Fruit fly (Drosophila melanogaster) whole organism, embryonic: Measurements from ENCODE around the gene sws.
A peak's percentile ranks its signal among the peaks of the same experiment; 100 is the strongest.

ENCODE experiments used
- Antp ChIP-seq: fragments of 200-800 bp; sonication (Bioruptor generic); optimal IDR thresholded peaks from 3 replicates; lab custom pipeline; 2016; ENCODE audit warnings: missing biosample characterization, missing genetic modification characterization
- Awh ChIP-seq: fragments of 200-800 bp; sonication (Bioruptor generic); IDR thresholded peaks from 2 replicates; pipeline ENCODE4, ENCODE4 v1.3.6; 2022; ENCODE audit warnings: missing biosample characterization, missing genetic modification characterization
- CG14050 ChIP-seq: fragments of 200-800 bp; sonication (Bioruptor generic); IDR thresholded peaks from 3 replicates; pipeline ENCODE4 v1.3.6; 2022; ENCODE audit warnings: missing biosample characterization, missing genetic modification characterization
- CG14860 ChIP-seq: fragments of 200-800 bp; sonication (Bioruptor generic); IDR thresholded peaks from 3 replicates; pipeline ENCODE4 v1.3.6; 2022; ENCODE audit warnings: missing biosample characterization, missing genetic modification characterization; ENCODE audit not compliant: partially characterized antibody
- CG15269 ChIP-seq: fragments of 200-800 bp; sonication (Bioruptor generic); optimal IDR thresholded peaks from 2 replicates; lab custom pipeline; 2018; ENCODE audit warnings: missing biosample characterization, mild to moderate bottlenecking, missing genetic modification characterization, moderate library complexity
- CG15514 ChIP-seq: fragments of 200-800 bp; sonication (Bioruptor generic); optimal IDR thresholded peaks from 3 replicates; lab custom pipeline; 2017; ENCODE audit warnings: missing biosample characterization, missing genetic modification characterization, mild to moderate bottlenecking, moderate library complexity, missing genetic modification reagents
- CG1602 ChIP-seq: fragments of 200-800 bp; sonication (Bioruptor generic); optimal IDR thresholded peaks from 3 replicates; lab custom pipeline; 2016; ENCODE audit warnings: missing biosample characterization, missing genetic modification characterization
- CG16863 ChIP-seq: fragments of 200-800 bp; sonication (Bioruptor generic); optimal IDR thresholded peaks from 3 replicates; lab custom pipeline; 2016; ENCODE audit warnings: missing biosample characterization, missing genetic modification characterization
- CG17912 ChIP-seq: fragments of 200-800 bp; sonication (Bioruptor generic); optimal IDR thresholded peaks from 2 replicates; lab custom pipeline; 2018; ENCODE audit warnings: missing biosample characterization, mild to moderate bottlenecking, missing genetic modification characterization
- CG18599 ChIP-seq: fragments of 200-800 bp; sonication (Bioruptor generic); optimal IDR thresholded peaks from 3 replicates; lab custom pipeline; 2017; ENCODE audit warnings: missing biosample characterization, missing genetic modification characterization, mild to moderate bottlenecking, moderate library complexity, missing genetic modification reagents
- CG2875 ChIP-seq: fragments of 200-800 bp; sonication (Bioruptor generic); optimal IDR thresholded peaks from 2 replicates; lab custom pipeline; 2017; ENCODE audit warnings: missing biosample characterization, mild to moderate bottlenecking, missing genetic modification characterization, missing genetic modification reagents
- CG2889 ChIP-seq: fragments of 200-800 bp; sonication (Bioruptor generic); IDR thresholded peaks from 3 replicates; pipeline ENCODE4 v1.3.6; 2022; ENCODE audit warnings: missing biosample characterization, missing genetic modification characterization
- CG34224 ChIP-seq: fragments of 200-800 bp; sonication (Bioruptor generic); IDR thresholded peaks from 3 replicates; pipeline ENCODE4 v1.3.6; 2022; ENCODE audit warnings: missing biosample characterization, missing genetic modification characterization; ENCODE audit not compliant: partially characterized antibody
- CG3995 ChIP-seq: fragments of 200-800 bp; sonication (Bioruptor generic); optimal IDR thresholded peaks from 3 replicates; lab custom pipeline; 2016; ENCODE audit warnings: missing biosample characterization, missing genetic modification characterization
- CG4820 ChIP-seq: fragments of 200-800 bp; sonication (Bioruptor generic); optimal IDR thresholded peaks from 3 replicates; lab custom pipeline; 2016; ENCODE audit warnings: missing biosample characterization, missing genetic modification characterization
- CG7556 ChIP-seq: fragments of 200-800 bp; sonication (Bioruptor generic); optimal IDR thresholded peaks from 2 replicates; lab custom pipeline; 2017; ENCODE audit warnings: missing biosample characterization, mild to moderate bottlenecking, missing genetic modification characterization
- CG9876 ChIP-seq: fragments of 200-800 bp; sonication (Bioruptor generic); optimal IDR thresholded peaks from 2 replicates; lab custom pipeline; 2016; ENCODE audit warnings: missing biosample characterization, missing genetic modification characterization
- CHES-1-like ChIP-seq: fragments of 200-800 bp; sonication (Bioruptor generic); optimal IDR thresholded peaks from 2 replicates; lab custom pipeline; 2016; ENCODE audit warnings: missing biosample characterization, missing genetic modification characterization
- CkIIα-i1 ChIP-seq: fragments of 200-800 bp; sonication (Bioruptor generic); IDR thresholded peaks from 2 replicates; pipeline ENCODE4 v1.3.6; 2022; ENCODE audit warnings: missing biosample characterization, missing genetic modification characterization
- CoRest ChIP-seq: fragments of 200-800 bp; sonication (Bioruptor generic); optimal IDR thresholded peaks from 3 replicates; lab custom pipeline; 2018; ENCODE audit warnings: missing biosample characterization, mild to moderate bottlenecking, missing genetic modification characterization, moderate library complexity
- E2f2 ChIP-seq: fragments of 200-800 bp; sonication (Bioruptor generic); IDR thresholded peaks from 2 replicates; pipeline ENCODE4 v1.3.6; 2022; ENCODE audit warnings: missing biosample characterization, missing genetic modification characterization
- Fer3 ChIP-seq: fragments of 200-800 bp; sonication (Bioruptor generic); optimal IDR thresholded peaks from 2 replicates; lab custom pipeline; 2018; ENCODE audit warnings: missing biosample characterization, mild to moderate bottlenecking, missing genetic modification characterization, moderate library complexity
- GATAe ChIP-seq: fragments of 200-800 bp; sonication (Bioruptor generic); conservative IDR thresholded peaks from 2 replicates; pipeline ENCODE4 v1.3.6; 2022; ENCODE audit warnings: missing biosample characterization, missing genetic modification characterization
- HHEX ChIP-seq: fragments of 200-800 bp; sonication (Bioruptor generic); optimal IDR thresholded peaks from 3 replicates; lab custom pipeline; 2017; ENCODE audit warnings: missing biosample characterization, mild to moderate bottlenecking, missing genetic modification characterization, missing genetic modification reagents
- Lhr ChIP-seq: fragments of 200-800 bp; sonication (Bioruptor generic); optimal IDR thresholded peaks from 3 replicates; lab custom pipeline; 2017; ENCODE audit warnings: mild to moderate bottlenecking, missing biosample characterization, missing genetic modification reagents, missing genetic modification characterization
- Myb ChIP-seq: fragments of 200-800 bp; sonication (Bioruptor generic); optimal IDR thresholded peaks from 2 replicates; lab custom pipeline; 2016; ENCODE audit warnings: missing biosample characterization, missing genetic modification characterization
- Ravus ChIP-seq: fragments of 200-800 bp; sonication (Bioruptor generic); IDR thresholded peaks from 2 replicates; pipeline ENCODE4 v1.3.6; 2022; ENCODE audit warnings: missing biosample characterization, missing genetic modification characterization
- Six4 ChIP-seq: fragments of 200-800 bp; sonication (Bioruptor generic); optimal IDR thresholded peaks from 2 replicates; lab custom pipeline; 2016; ENCODE audit warnings: missing biosample characterization, missing genetic modification characterization
- Sox102F ChIP-seq: fragments of 200-800 bp; sonication (Bioruptor generic); optimal IDR thresholded peaks from 2 replicates; lab custom pipeline; 2018; ENCODE audit warnings: missing biosample characterization, mild to moderate bottlenecking, missing genetic modification characterization, moderate library complexity
- Xbp1 ChIP-seq: fragments of 200-800 bp; sonication (Bioruptor generic); optimal IDR thresholded peaks from 3 replicates; lab custom pipeline; 2016; ENCODE audit warnings: missing biosample characterization, mild to moderate bottlenecking, missing genetic modification characterization
- YL-1 ChIP-seq: fragments of 200-800 bp; sonication (Bioruptor generic); optimal IDR thresholded peaks from 3 replicates; lab custom pipeline; 2017; ENCODE audit warnings: missing biosample characterization, mild to moderate bottlenecking, missing genetic modification characterization
- chinmo ChIP-seq: fragments of 200-800 bp; sonication (Bioruptor generic); IDR thresholded peaks from 4 replicates; pipeline ENCODE4 v1.3.6; 2022; ENCODE audit warnings: missing biosample characterization, missing genetic modification characterization; ENCODE audit not compliant: partially characterized antibody
- dan ChIP-seq: fragments of 200-800 bp; sonication (Bioruptor generic); IDR thresholded peaks from 2 replicates; pipeline ENCODE4 v1.3.6; 2022; ENCODE audit warnings: missing biosample characterization, missing genetic modification characterization
- danr ChIP-seq: fragments of 200-800 bp; sonication (Bioruptor generic); IDR thresholded peaks from 2 replicates; pipeline ENCODE4 v1.3.6; 2022; ENCODE audit warnings: missing biosample characterization, missing genetic modification characterization
- dimm ChIP-seq: fragments of 200-800 bp; sonication (Bioruptor generic); IDR thresholded peaks from 2 replicates; pipeline ENCODE4 v1.3.6; 2022; ENCODE audit warnings: missing biosample characterization, missing genetic modification characterization
- disco-r ChIP-seq: fragments of 200-800 bp; sonication (Bioruptor generic); optimal IDR thresholded peaks from 2 replicates; lab custom pipeline; 2016; ENCODE audit warnings: missing biosample characterization, missing genetic modification characterization
- gem ChIP-seq: fragments of 200-800 bp; sonication (Bioruptor generic); optimal IDR thresholded peaks from 2 replicates; lab custom pipeline; 2019; ENCODE audit warnings: missing biosample characterization, mild to moderate bottlenecking, missing genetic modification characterization, moderate library complexity
- gsb-n ChIP-seq: fragments of 200-800 bp; sonication (Bioruptor generic); optimal IDR thresholded peaks from 3 replicates; lab custom pipeline; 2018; ENCODE audit warnings: missing biosample characterization, mild to moderate bottlenecking, missing genetic modification characterization
- klu ChIP-seq: fragments of 200-800 bp; sonication (Bioruptor generic); IDR thresholded peaks from 2 replicates; pipeline ENCODE4 v1.3.6; 2022; ENCODE audit warnings: missing biosample characterization, missing genetic modification characterization
- lbe ChIP-seq: fragments of 200-800 bp; sonication (Bioruptor generic); optimal IDR thresholded peaks from 2 replicates; lab custom pipeline; 2016; ENCODE audit warnings: missing biosample characterization, mild to moderate bottlenecking, missing genetic modification characterization
- lola ChIP-seq, 3 experiments: fragments of >200 bp in 2 of 3; fragments of 200-800 bp in 1 of 3; sonication (Bioruptor generic) in 1 of 3; optimal IDR thresholded peaks; 2 replicates each; lab custom pipeline; 2017 to 2019; ENCODE audit warnings: missing biosample characterization in 3 of 3, missing genetic modification characterization in 3 of 3, mild to moderate bottlenecking in 1 of 3, moderate library complexity in 1 of 3
- oc ChIP-seq: fragments of 200-800 bp; sonication (Bioruptor generic); optimal IDR thresholded peaks from 2 replicates; lab custom pipeline; 2018; ENCODE audit warnings: missing biosample characterization, mild to moderate bottlenecking, missing genetic modification characterization, moderate library complexity
- pum ChIP-seq: fragments of 200-800 bp; sonication (Bioruptor generic); optimal IDR thresholded peaks from 2 replicates; lab custom pipeline; 2016; ENCODE audit warnings: missing biosample characterization, missing genetic modification characterization
- repo ChIP-seq: fragments of 200-800 bp; sonication (Bioruptor generic); optimal IDR thresholded peaks from 2 replicates; lab custom pipeline; 2016; ENCODE audit warnings: missing biosample characterization, missing genetic modification characterization
- sug ChIP-seq: fragments of 200-800 bp; optimal IDR thresholded peaks from 2 replicates; lab custom pipeline; 2019; ENCODE audit warnings: missing biosample characterization, mild to moderate bottlenecking, missing genetic modification characterization, moderate library complexity
- vnd ChIP-seq: fragments of 200-800 bp; sonication (Bioruptor generic); IDR thresholded peaks from 3 replicates; pipeline ENCODE4 v1.3.6; 2022; ENCODE audit warnings: missing biosample characterization, missing genetic modification characterization; ENCODE audit not compliant: partially characterized antibody

sws gene

dm6 chrX:7934679-7935078, 33.4 kb downstream of the sws start, which contains the start of gene RpS14b (continued):
- TF ChIP-seq Lhr (peak; percentile 51), CG2875 (GFP tag; lab: Kevin White, UChicago) (peak; percentile 43), Six4 (GFP tag; lab: Kevin White, UChicago) (no peak), CG14050 (GFP tag; lab: Robert Waterston, UW) (peak; percentile 58), CG15269 (tag; lab: Kevin White, UChicago) (peak; percentile 61), gsb-n (tag; lab: Kevin White, UChicago) (peak; percentile 10), E2f2 (GFP tag; lab: Robert Waterston, UW) (peak; percentile 60), Sox102F (no peak)

dm6 chrX:7933210-7933915, 34.7 kb downstream of the sws start, which contains the start of the genes Dhdds and RpS14a:
Dhdds (minus strand) TSS chrX:7933351.
RpS14a (plus strand) TSS chrX:7933742.
- TF ChIP-seq Xbp1 = peak; percentile 47
- no peak for TF ChIP-seq CkIIα-i1 (GFP tag; lab: Robert Waterston, UW)
- no peak for TF ChIP-seq disco-r (GFP tag; lab: Kevin White, UChicago)
- peak; percentile 5 for TF ChIP-seq CG16863 (GFP tag; lab: Kevin White, UChicago)
- TF ChIP-seq chinmo (GFP tag; lab: Robert Waterston, UW) = no peak
- peak; percentile 47 for TF ChIP-seq CoRest
- peak; percentile 50 for TF ChIP-seq Myb (GFP tag; lab: Kevin White, UChicago)
- TF ChIP-seq CG34224 (GFP tag; lab: Robert Waterston, UW) = peak; percentile 67; the same call in 2 of the 3 replicates
- TF ChIP-seq oc (tag; lab: Kevin White, UChicago) = no peak
- no peak for TF ChIP-seq danr (GFP tag; lab: Robert Waterston, UW)
- TF ChIP-seq E2f2 (GFP tag; lab: Robert Waterston, UW) = peak; percentile 58; the same call in 1 of the 2 replicates
- no peak for TF ChIP-seq repo (GFP tag; lab: Kevin White, UChicago)
- TF ChIP-seq klu (GFP tag; lab: Robert Waterston, UW) = no peak; the same call in 1 of the 2 replicates
- peak; percentile 72 for TF ChIP-seq CHES-1-like (GFP tag; lab: Kevin White, UChicago)
- no peak for TF ChIP-seq CG1602 (GFP tag; lab: Kevin White, UChicago)
- TF ChIP-seq dan (GFP tag; lab: Robert Waterston, UW) = no peak
- TF ChIP-seq CG3995 (GFP tag; lab: Kevin White, UChicago) = peak; percentile 8
- TF ChIP-seq CG2889 (GFP tag; lab: Robert Waterston, UW) = no peak
- TF ChIP-seq CG17912 = peak; percentile 19
- peak in 1 of 3 experiments; percentile 52 for TF ChIP-seq lola (GFP tag; optimal IDR thresholded peaks at IDR 0.05; lab: Kevin White, UChicago)
- no peak for TF ChIP-seq pum (GFP tag; lab: Kevin White, UChicago)
- TF ChIP-seq CG7556 (GFP tag; lab: Kevin White, UChicago) = peak; percentile 51
- no peak for TF ChIP-seq Awh (GFP tag; lab: Robert Waterston, UW)
- no peak for TF ChIP-seq lbe (GFP tag; lab: Kevin White, UChicago)
- TF ChIP-seq GATAe (GFP tag; lab: Robert Waterston, UW) = no peak
- TF ChIP-seq CG9876 (GFP tag; lab: Kevin White, UChicago) = peak; percentile 41
- TF ChIP-seq CG4820 = peak; percentile 58
- peak; percentile 63 for TF ChIP-seq sug (tag; lab: Kevin White, UChicago)
- TF ChIP-seq gem (tag; lab: Kevin White, UChicago) = peak; percentile 36
- peak; percentile 48; the same call in 2 of the 3 replicates for TF ChIP-seq CG14860 (GFP tag; lab: Robert Waterston, UW)
- no peak for TF ChIP-seq Antp (GFP tag; lab: Kevin White, UChicago)
- no peak for TF ChIP-seq dimm (GFP tag; lab: Robert Waterston, UW)
- TF ChIP-seq Fer3 (tag; lab: Kevin White, UChicago) = peak; percentile 24
- peak; percentile 63 for TF ChIP-seq YL-1 (GFP tag; lab: Kevin White, UChicago)
- peak; percentile 67 for TF ChIP-seq CG18599 (GFP tag; lab: Kevin White, UChicago)
- peak; percentile 67 for TF ChIP-seq HHEX
- peak; percentile 75 for TF ChIP-seq vnd (GFP tag; lab: Robert Waterston, UW)
- peak; percentile 64 for TF ChIP-seq CG15514 (GFP tag; lab: Kevin White, UChicago)
- TF ChIP-seq Ravus = no peak
